Worm (Caenorhabditis elegans) whole organism, midembryonic: ENCODE data around the gene atp-2.

Source experiments
- T22C8.4 ChIP-seq: fragments of 200-800 bp; sonication (Bioruptor generic); IDR thresholded peaks from 2 replicates; pipeline ENCODE4 v1.3.6; 2022; ENCODE audit warnings: missing genetic modification characterization, missing compliant biosample characterization
- cog-1 ChIP-seq: sonication (generic microtip); optimal IDR thresholded peaks from 2 replicates; lab custom pipeline; 2016; ENCODE audit warnings: missing genetic modification characterization, missing compliant biosample characterization
- flt-1 ChIP-seq: fragments of 200-800 bp; sonication (Bioruptor generic); IDR thresholded peaks from 2 replicates; pipeline ENCODE4 v1.3.6; 2022; ENCODE audit warnings: missing genetic modification characterization, missing compliant biosample characterization
- klf-2 ChIP-seq: fragments of 200-800 bp; sonication (Bioruptor generic); conservative IDR thresholded peaks from 2 replicates; pipeline ENCODE4 v1.3.6; 2022; ENCODE audit warnings: missing genetic modification reagents, missing genetic modification characterization, missing compliant biosample characterization
- med-1 ChIP-seq: sonication (generic microtip); optimal IDR thresholded peaks from 2 replicates; lab custom pipeline; 2017; ENCODE audit warnings: missing genetic modification characterization, mild to moderate bottlenecking, missing compliant biosample characterization, antibody characterized with exemption, missing genetic modification reagents; ENCODE audit not compliant: insufficient read depth
- ref-1 ChIP-seq: fragments of 200-800 bp; sonication (Bioruptor generic); conservative IDR thresholded peaks from 2 replicates; pipeline ENCODE4 v1.3.6; 2022; ENCODE audit warnings: missing genetic modification reagents, missing genetic modification characterization, missing compliant biosample characterization
- tab-1 ChIP-seq: fragments of 200-800 bp; sonication (Bioruptor generic); IDR thresholded peaks from 2 replicates; pipeline ENCODE4 v1.3.6; 2022; ENCODE audit warnings: missing genetic modification characterization, missing compliant biosample characterization
- ztf-23 ChIP-seq: fragments of 200-800 bp; sonication (Bioruptor generic); IDR thresholded peaks from 2 replicates; pipeline ENCODE4 v1.3.6; 2022; ENCODE audit warnings: missing genetic modification reagents, missing genetic modification characterization, missing compliant biosample characterization
- ztf-29 ChIP-seq: fragments of 200-800 bp; sonication (Bioruptor generic); IDR thresholded peaks from 2 replicates; pipeline ENCODE4 v1.3.6; 2022; ENCODE audit warnings: missing genetic modification reagents, missing genetic modification characterization, missing compliant biosample characterization

Gene atp-2

ce11 chrIII:5193266-5193665 lies 35.0 kb upstream of the atp-2 start:
- TF ChIP-seq flt-1 (no peak), cog-1 (no peak), ztf-23 (no peak), med-1 (no peak), T22C8.4 (no peak), ztf-29 (GFP tag; lab: Robert Waterston, UW) (no peak), tab-1 (no peak), klf-2 (GFP tag; lab: Robert Waterston, UW) (no peak), ref-1 (GFP tag; lab: Robert Waterston, UW) (no peak)

- no peak for TF ChIP-seq cog-1
- no peak for TF ChIP-seq ref-1 (GFP tag; lab: Robert Waterston, UW)
- TF ChIP-seq flt-1 = no peak
- no peak for TF ChIP-seq med-1
- TF ChIP-seq tab-1 = no peak
- TF ChIP-seq ztf-29 (GFP tag; lab: Robert Waterston, UW) = no peak
- no peak for TF ChIP-seq klf-2 (GFP tag; lab: Robert Waterston, UW)
- TF ChIP-seq T22C8.4 = 0 out of 2 replicates have a peak, but pooled peaks have one; percentile 23
These were observed 32.5 kb upstream of the atp-2 start, which contains the start of gene moc-6 for ce11 chrIII:5195690-5196089. Gene moc-6 (plus strand): TSS chrIII:5195990.

ce11 chrIII:5196298-5197045 lies 31.7 kb upstream of the atp-2 start:
- TF ChIP-seq ztf-23 = no peak
- no peak for TF ChIP-seq klf-2 (GFP tag; lab: Robert Waterston, UW)
- TF ChIP-seq ztf-29 (GFP tag; lab: Robert Waterston, UW) = no peak
- TF ChIP-seq ref-1 (GFP tag; lab: Robert Waterston, UW) = no peak
- no peak for TF ChIP-seq T22C8.4
- TF ChIP-seq med-1 = no peak
- no peak for TF ChIP-seq flt-1
- TF ChIP-seq cog-1 = no peak
- TF ChIP-seq tab-1 = no peak

ce11 chrIII:5199577-5199976 lies 28.6 kb upstream of the atp-2 start, which contains the start of gene emb-8:
Gene emb-8 (minus strand): TSS chrIII:5199677.
- TF ChIP-seq tab-1 (no peak), ztf-23 (no peak), flt-1 (no peak), T22C8.4 (no peak), ztf-29 (GFP tag; lab: Robert Waterston, UW) (no peak), ref-1 (GFP tag; lab: Robert Waterston, UW) (no peak), klf-2 (GFP tag; lab: Robert Waterston, UW) (no peak), cog-1 (no peak), med-1 (no peak)

ce11 chrIII:5200349-5200748 lies 27.9 kb upstream of the atp-2 start:
- TF ChIP-seq flt-1 (no peak), klf-2 (GFP tag; lab: Robert Waterston, UW) (no peak), T22C8.4 (no peak), tab-1 (no peak), ztf-29 (GFP tag; lab: Robert Waterston, UW) (no peak), med-1 (no peak), ref-1 (GFP tag; lab: Robert Waterston, UW) (no peak), cog-1 (no peak), ztf-23 (no peak)

- TF ChIP-seq ztf-23 = no peak
- no peak for TF ChIP-seq T22C8.4
- TF ChIP-seq flt-1 = no peak
- TF ChIP-seq med-1 = no peak
- no peak for TF ChIP-seq cog-1
- no peak for TF ChIP-seq tab-1
- no peak for TF ChIP-seq ztf-29 (GFP tag; lab: Robert Waterston, UW)
- TF ChIP-seq ref-1 (GFP tag; lab: Robert Waterston, UW) = no peak
- no peak for TF ChIP-seq klf-2 (GFP tag; lab: Robert Waterston, UW)
These were observed 26.9 kb upstream of the atp-2 start for ce11 chrIII:5201267-5201666.

- TF ChIP-seq T22C8.4 (no peak), med-1 (no peak), klf-2 (GFP tag; lab: Robert Waterston, UW) (no peak), ztf-23 (no peak), ref-1 (GFP tag; lab: Robert Waterston, UW) (no peak), tab-1 (no peak), cog-1 (no peak), flt-1 (no peak), ztf-29 (GFP tag; lab: Robert Waterston, UW) (no peak)
These were observed 25.6 kb upstream of the atp-2 start for ce11 chrIII:5202641-5203040.

ce11 chrIII:5203310-5203709 lies 24.9 kb upstream of the atp-2 start:
- no peak for TF ChIP-seq ztf-23
- TF ChIP-seq T22C8.4 = no peak
- TF ChIP-seq med-1 = no peak
- TF ChIP-seq flt-1 = no peak
- TF ChIP-seq tab-1 = no peak
- no peak for TF ChIP-seq ztf-29 (GFP tag; lab: Robert Waterston, UW)
- TF ChIP-seq klf-2 (GFP tag; lab: Robert Waterston, UW) = no peak
- no peak for TF ChIP-seq cog-1
- TF ChIP-seq ref-1 (GFP tag; lab: Robert Waterston, UW) = no peak

- TF ChIP-seq ztf-29 (GFP tag; lab: Robert Waterston, UW) (no peak), ref-1 (GFP tag; lab: Robert Waterston, UW) (no peak), cog-1 (no peak), T22C8.4 (no peak), tab-1 (no peak), med-1 (no peak), flt-1 (no peak), ztf-23 (no peak), klf-2 (GFP tag; lab: Robert Waterston, UW) (no peak)
These were observed 21.3 kb upstream of the atp-2 start, which contains the start of gene morc-1 for ce11 chrIII:5206861-5207414. Gene morc-1 (minus strand): TSS chrIII:5206911.

ce11 chrIII:5208992-5209391 lies 19.2 kb upstream of the atp-2 start, which contains the start of gene syx-16:
Gene syx-16 (minus strand): TSS chrIII:5209109.
- TF ChIP-seq tab-1 (no peak), cog-1 (no peak), med-1 (no peak), ztf-23 (no peak)
